Worm (Caenorhabditis elegans) whole organism, L2 larva: Measurements from ENCODE around the gene fat-6.

Experiments
- C34F6.9 ChIP-seq: fragments of 150-350 bp; optimal IDR thresholded peaks from 2 replicates; lab custom pipeline; 2014; ENCODE audit warnings: missing biosample characterization, missing genetic modification characterization
- R02D3.7 ChIP-seq: fragments of 150-350 bp; optimal IDR thresholded peaks from 2 replicates; lab custom pipeline; 2014; ENCODE audit warnings: missing biosample characterization, missing genetic modification characterization
- ZK546.5 ChIP-seq: sonication (generic microtip); optimal IDR thresholded peaks from 2 replicates; lab custom pipeline; 2017; ENCODE audit warnings: missing biosample characterization, missing genetic modification characterization
- alr-1 ChIP-seq: fragments of 150-350 bp; optimal IDR thresholded peaks from 2 replicates; lab custom pipeline; 2014; ENCODE audit warnings: missing biosample characterization, missing genetic modification characterization
- aly-2 ChIP-seq: fragments of 150-350 bp; optimal IDR thresholded peaks from 2 replicates; lab custom pipeline; 2014; ENCODE audit warnings: missing biosample characterization, missing genetic modification characterization
- blmp-1 ChIP-seq: sonication (generic microtip); optimal IDR thresholded peaks from 2 replicates; lab custom pipeline; 2017; ENCODE audit warnings: missing genetic modification characterization, mild to moderate bottlenecking, missing compliant biosample characterization, antibody characterized with exemption, moderate library complexity; ENCODE audit not compliant: insufficient read depth
- ceh-16 ChIP-seq: fragments of 150-350 bp; optimal IDR thresholded peaks from 2 replicates; lab custom pipeline; 2014; ENCODE audit warnings: missing biosample characterization, missing genetic modification characterization
- ceh-82 ChIP-seq: fragments of 150-350 bp; optimal IDR thresholded peaks from 2 replicates; lab custom pipeline; 2014; ENCODE audit warnings: missing biosample characterization, missing genetic modification characterization
- crh-2 ChIP-seq: sonication (generic microtip); optimal IDR thresholded peaks from 2 replicates; lab custom pipeline; 2017; ENCODE audit warnings: missing biosample characterization, missing genetic modification characterization
- elt-1 ChIP-seq: fragments of 150-350 bp; optimal IDR thresholded peaks from 2 replicates; lab custom pipeline; 2014; ENCODE audit warnings: missing biosample characterization, missing genetic modification characterization
- elt-3 ChIP-seq: sonication (generic microtip); optimal IDR thresholded peaks from 2 replicates; lab custom pipeline; 2017; ENCODE audit warnings: missing biosample characterization, missing genetic modification characterization
- fos-1 ChIP-seq: fragments of 150-350 bp; optimal IDR thresholded peaks from 2 replicates; lab custom pipeline; 2014; ENCODE audit warnings: missing biosample characterization, missing genetic modification characterization
- gmeb-1 ChIP-seq: fragments of 150-350 bp; optimal IDR thresholded peaks from 2 replicates; lab custom pipeline; 2014; ENCODE audit warnings: missing biosample characterization, missing genetic modification characterization
- lin-13 ChIP-seq: fragments of 150-350 bp; optimal IDR thresholded peaks from 2 replicates; lab custom pipeline; 2014; ENCODE audit warnings: missing biosample characterization, missing genetic modification reagents, missing genetic modification characterization
- lsy-2 ChIP-seq, 2 experiments: fragments of 150-350 bp in 1 of 2; sonication (generic microtip) in 1 of 2; optimal IDR thresholded peaks; 2 replicates each; lab custom pipeline; 2014 to 2017; ENCODE audit warnings: missing biosample characterization in 2 of 2, missing genetic modification characterization in 2 of 2
- mab-5 ChIP-seq: fragments of 150-350 bp; optimal IDR thresholded peaks from 2 replicates; lab custom pipeline; 2014; ENCODE audit warnings: missing biosample characterization, missing genetic modification characterization
- nhr-10 ChIP-seq: sonication (generic microtip); optimal IDR thresholded peaks from 2 replicates; lab custom pipeline; 2017; ENCODE audit warnings: missing biosample characterization, missing genetic modification characterization
- nhr-11 ChIP-seq: fragments of 150-350 bp; optimal IDR thresholded peaks from 2 replicates; lab custom pipeline; 2014; ENCODE audit warnings: missing biosample characterization, missing genetic modification characterization
- nhr-12 ChIP-seq: fragments of 150-350 bp; optimal IDR thresholded peaks from 2 replicates; lab custom pipeline; 2014; ENCODE audit warnings: missing biosample characterization, missing genetic modification characterization
- nhr-21 ChIP-seq: fragments of 150-350 bp; optimal IDR thresholded peaks from 2 replicates; lab custom pipeline; 2014; ENCODE audit warnings: missing biosample characterization, missing genetic modification characterization
- nhr-25 ChIP-seq: fragments of 150-350 bp; sonication (generic microtip); optimal IDR thresholded peaks from 3 replicates; lab custom pipeline; 2014; ENCODE audit warnings: missing biosample characterization, missing genetic modification characterization
- nhr-6 ChIP-seq: fragments of 150-350 bp; optimal IDR thresholded peaks from 2 replicates; lab custom pipeline; 2014; ENCODE audit warnings: missing biosample characterization, missing genetic modification characterization
- peb-1 ChIP-seq: fragments of 150-350 bp; optimal IDR thresholded peaks from 2 replicates; lab custom pipeline; 2014; ENCODE audit warnings: missing biosample characterization, missing genetic modification characterization
- sem-4 ChIP-seq: fragments of 150-350 bp; optimal IDR thresholded peaks from 2 replicates; lab custom pipeline; 2014; ENCODE audit warnings: missing biosample characterization, missing genetic modification reagents, missing genetic modification characterization
- skn-1 ChIP-seq: sonication (generic microtip); optimal IDR thresholded peaks from 2 replicates; lab custom pipeline; 2017; ENCODE audit warnings: missing biosample characterization, missing genetic modification characterization
- sma-3 ChIP-seq: sonication (generic microtip); optimal IDR thresholded peaks from 2 replicates; lab custom pipeline; 2016; ENCODE audit warnings: missing genetic modification reagents, missing genetic modification characterization, missing compliant biosample characterization
- sma-9 ChIP-seq, 2 experiments: fragments of 150-350 bp in 1 of 2; sonication (generic microtip) in 1 of 2; optimal IDR thresholded peaks; 2 replicates each; lab custom pipeline; 2014 to 2016; ENCODE audit warnings: missing genetic modification characterization in 2 of 2, mild to moderate bottlenecking in 1 of 2, missing biosample characterization in 1 of 2, missing compliant biosample characterization in 1 of 2, missing genetic modification reagents in 1 of 2, moderate library complexity in 1 of 2
- snpc-4 ChIP-seq: fragments of 150-350 bp; optimal IDR thresholded peaks from 2 replicates; lab custom pipeline; 2014; ENCODE audit warnings: missing biosample characterization, missing genetic modification characterization
- unc-55 ChIP-seq: fragments of 150-350 bp; sonication (generic microtip); optimal IDR thresholded peaks from 3 replicates; lab custom pipeline; 2014; ENCODE audit warnings: missing biosample characterization, missing genetic modification reagents, missing genetic modification characterization
- unc-62 ChIP-seq: fragments of 150-350 bp; optimal IDR thresholded peaks from 2 replicates; lab custom pipeline; 2014; ENCODE audit warnings: missing biosample characterization, missing genetic modification reagents, missing genetic modification characterization
- zag-1 ChIP-seq: fragments of 150-350 bp; optimal IDR thresholded peaks from 2 replicates; lab custom pipeline; 2014; ENCODE audit warnings: missing biosample characterization, missing genetic modification characterization
- ztf-1 ChIP-seq: fragments of 200-800 bp; sonication (Bioruptor generic); conservative IDR thresholded peaks from 2 replicates; pipeline ENCODE4 v1.3.6; 2022; ENCODE audit warnings: missing genetic modification characterization, missing compliant biosample characterization
- ztf-11 ChIP-seq: sonication (generic microtip); optimal IDR thresholded peaks from 2 replicates; lab custom pipeline; 2017; ENCODE audit warnings: missing biosample characterization, missing genetic modification characterization
- ztf-4 ChIP-seq: fragments of 150-350 bp; optimal IDR thresholded peaks from 2 replicates; lab custom pipeline; 2014; ENCODE audit warnings: missing biosample characterization, missing genetic modification characterization

The fat-6 gene

ce11 chrIV:11899358-11899757 is 16.1 kb downstream of the fat-6 start, which contains the start of gene nhr-43 (continued):
- TF ChIP-seq aly-2 (tag; lab: Kevin White, UChicago) (no peak), snpc-4 (tag; lab: Kevin White, UChicago) (no peak)

- TF ChIP-seq peb-1 (tag; lab: Kevin White, UChicago) (no peak), fos-1 (tag; lab: Kevin White, UChicago) (peak; percentile 72), ceh-16 (tag; lab: Kevin White, UChicago) (no peak), lsy-2 (tag; optimal IDR thresholded peaks at IDR 0.05; lab: Kevin White, UChicago) (peak in 1 of 2 experiments; percentile 58), sma-9 (GFP tag; optimal IDR thresholded peaks at IDR 0.05; lab: Kevin White, UChicago) (peak; percentile 79), sma-9 (tag; optimal IDR thresholded peaks at IDR 0.05; lab: Kevin White, UChicago) (no peak), blmp-1 (tag; lab: Kevin White, UChicago) (peak; percentile 16), nhr-21 (peak; percentile 84), ztf-4 (tag; lab: Kevin White, UChicago) (no peak), nhr-25 (tag; lab: Kevin White, UChicago) (peak; percentile 73)
Observed at ce11 chrIV:11897710-11898109, 17.8 kb downstream of the fat-6 start.

ce11 chrIV:11893336-11893735 is 22.2 kb downstream of the fat-6 start:
- no peak for TF ChIP-seq ceh-16 (tag; lab: Kevin White, UChicago)
- TF ChIP-seq sma-3 (GFP tag; lab: Kevin White, UChicago): no peak
- no peak for TF ChIP-seq sem-4 (tag; lab: Kevin White, UChicago)
- no peak for TF ChIP-seq lin-13 (GFP tag; lab: Kevin White, UChicago)
- TF ChIP-seq crh-2: no peak
- no peak for TF ChIP-seq nhr-11 (tag; lab: Kevin White, UChicago)
- TF ChIP-seq elt-3: no peak
- TF ChIP-seq nhr-10 (tag; lab: Kevin White, UChicago): no peak
- TF ChIP-seq skn-1 (tag; lab: Kevin White, UChicago): no peak
- no peak for TF ChIP-seq ztf-4 (tag; lab: Kevin White, UChicago)
- TF ChIP-seq nhr-12 (tag; lab: Kevin White, UChicago): no peak
- no peak for TF ChIP-seq ztf-11
- no peak for TF ChIP-seq elt-1 (tag; lab: Kevin White, UChicago)
- no peak for TF ChIP-seq blmp-1 (tag; lab: Kevin White, UChicago)
- TF ChIP-seq peb-1 (tag; lab: Kevin White, UChicago): no peak

ce11 chrIV:11892545-11892944 is 22.9 kb downstream of the fat-6 start:
- TF ChIP-seq gmeb-1 (no peak), sma-9 (GFP tag; optimal IDR thresholded peaks at IDR 0.05; lab: Kevin White, UChicago) (no peak), sma-9 (tag; optimal IDR thresholded peaks at IDR 0.05; lab: Kevin White, UChicago) (no peak), ceh-82 (no peak), mab-5 (tag; lab: Kevin White, UChicago) (no peak), skn-1 (tag; lab: Kevin White, UChicago) (no peak), nhr-6 (no peak), C34F6.9 (tag; lab: Kevin White, UChicago) (no peak), peb-1 (tag; lab: Kevin White, UChicago) (no peak), R02D3.7 (tag; lab: Kevin White, UChicago) (no peak), nhr-25 (tag; lab: Kevin White, UChicago) (no peak), snpc-4 (tag; lab: Kevin White, UChicago) (no peak), sma-3 (GFP tag; lab: Kevin White, UChicago) (no peak), zag-1 (tag; lab: Kevin White, UChicago) (no peak), blmp-1 (tag; lab: Kevin White, UChicago) (no peak), unc-62 (GFP tag; lab: Kevin White, UChicago) (no peak), unc-55 (no peak), nhr-11 (tag; lab: Kevin White, UChicago) (no peak)
- TF ChIP-seq, all 48 proteins: peak for 0

ce11 chrIV:11885313-11885712 is 30.2 kb downstream of the fat-6 start, which contains the start of gene let-653:
TSS of gene let-653 (plus strand) at chrIV:11885613.
- TF ChIP-seq zag-1 (tag; lab: Kevin White, UChicago) (no peak), alr-1 (tag; lab: Kevin White, UChicago) (no peak), crh-2 (no peak), peb-1 (tag; lab: Kevin White, UChicago) (no peak), nhr-10 (tag; lab: Kevin White, UChicago) (no peak), ceh-82 (no peak), R02D3.7 (tag; lab: Kevin White, UChicago) (no peak), ZK546.5 (tag; lab: Kevin White, UChicago) (no peak), C34F6.9 (tag; lab: Kevin White, UChicago) (no peak), sma-9 (GFP tag; optimal IDR thresholded peaks at IDR 0.05; lab: Kevin White, UChicago) (no peak), sma-9 (tag; optimal IDR thresholded peaks at IDR 0.05; lab: Kevin White, UChicago) (no peak), ztf-1 (GFP tag; lab: Robert Waterston, UW) (no peak), sma-3 (GFP tag; lab: Kevin White, UChicago) (no peak), lin-13 (GFP tag; lab: Kevin White, UChicago) (no peak)
- TF ChIP-seq, all 48 proteins: peak for 0
